Worm (Caenorhabditis elegans) whole organism, L2 larva: ENCODE results near the gene C05D11.13.

Source experiments
- C34F6.9 ChIP-seq: fragments of 150-350 bp; optimal IDR thresholded peaks from 2 replicates; lab custom pipeline; 2014; ENCODE audit warnings: missing biosample characterization, missing genetic modification characterization
- F13H6.1 ChIP-seq: sonication (generic microtip); optimal IDR thresholded peaks from 2 replicates; lab custom pipeline; 2016; ENCODE audit warnings: missing genetic modification characterization, missing compliant biosample characterization
- Y55F3AM.14 ChIP-seq: fragments of 200-800 bp; sonication (Bioruptor generic); optimal IDR thresholded peaks from 2 replicates; lab custom pipeline; 2018; ENCODE audit warnings: mild to moderate bottlenecking, missing genetic modification characterization, missing compliant biosample characterization
- ZK546.5 ChIP-seq: sonication (generic microtip); optimal IDR thresholded peaks from 2 replicates; lab custom pipeline; 2017; ENCODE audit warnings: missing biosample characterization, missing genetic modification characterization
- aly-2 ChIP-seq: fragments of 150-350 bp; optimal IDR thresholded peaks from 2 replicates; lab custom pipeline; 2014; ENCODE audit warnings: missing biosample characterization, missing genetic modification characterization
- ama-1 ChIP-seq: fragments of 150-350 bp; optimal IDR thresholded peaks from 2 replicates; lab custom pipeline; 2018; ENCODE audit warnings: inconsistent platforms
- blmp-1 ChIP-seq: sonication (generic microtip); optimal IDR thresholded peaks from 2 replicates; lab custom pipeline; 2017; ENCODE audit warnings: missing genetic modification characterization, mild to moderate bottlenecking, missing compliant biosample characterization, antibody characterized with exemption, moderate library complexity; ENCODE audit not compliant: insufficient read depth
- ceh-16 ChIP-seq: fragments of 150-350 bp; optimal IDR thresholded peaks from 2 replicates; lab custom pipeline; 2014; ENCODE audit warnings: missing biosample characterization, missing genetic modification characterization
- ceh-82 ChIP-seq: fragments of 150-350 bp; optimal IDR thresholded peaks from 2 replicates; lab custom pipeline; 2014; ENCODE audit warnings: missing biosample characterization, missing genetic modification characterization
- crh-2 ChIP-seq: sonication (generic microtip); optimal IDR thresholded peaks from 2 replicates; lab custom pipeline; 2017; ENCODE audit warnings: missing biosample characterization, missing genetic modification characterization
- dmd-4 ChIP-seq: sonication (generic microtip); optimal IDR thresholded peaks from 2 replicates; lab custom pipeline; 2017; ENCODE audit warnings: missing biosample characterization, missing genetic modification characterization
- egl-27 ChIP-seq: sonication (generic microtip); optimal IDR thresholded peaks from 3 replicates; lab custom pipeline; 2017; ENCODE audit warnings: missing biosample characterization, missing genetic modification reagents, missing genetic modification characterization
- elt-1 ChIP-seq: fragments of 150-350 bp; optimal IDR thresholded peaks from 2 replicates; lab custom pipeline; 2014; ENCODE audit warnings: missing biosample characterization, missing genetic modification characterization
- elt-3 ChIP-seq: sonication (generic microtip); optimal IDR thresholded peaks from 2 replicates; lab custom pipeline; 2017; ENCODE audit warnings: missing biosample characterization, missing genetic modification characterization
- fos-1 ChIP-seq: fragments of 150-350 bp; optimal IDR thresholded peaks from 2 replicates; lab custom pipeline; 2014; ENCODE audit warnings: missing biosample characterization, missing genetic modification characterization
- gmeb-1 ChIP-seq: fragments of 150-350 bp; optimal IDR thresholded peaks from 2 replicates; lab custom pipeline; 2014; ENCODE audit warnings: missing biosample characterization, missing genetic modification characterization
- lin-11 ChIP-seq: fragments of 150-350 bp; sonication (generic microtip); optimal IDR thresholded peaks from 2 replicates; lab custom pipeline; 2014; ENCODE audit warnings: missing biosample characterization, missing genetic modification characterization, inconsistent platforms, mixed read lengths
- lin-13 ChIP-seq: fragments of 150-350 bp; optimal IDR thresholded peaks from 2 replicates; lab custom pipeline; 2014; ENCODE audit warnings: missing biosample characterization, missing genetic modification reagents, missing genetic modification characterization
- lin-39 ChIP-seq: fragments of 150-350 bp; optimal IDR thresholded peaks from 2 replicates; lab custom pipeline; 2014; ENCODE audit warnings: missing biosample characterization, missing genetic modification reagents, missing genetic modification characterization
- lsy-2 ChIP-seq, 2 experiments: fragments of 150-350 bp in 1 of 2; sonication (generic microtip) in 1 of 2; optimal IDR thresholded peaks; 2 replicates each; lab custom pipeline; 2014 to 2017; ENCODE audit warnings: missing biosample characterization in 2 of 2, missing genetic modification characterization in 2 of 2
- mab-5 ChIP-seq: fragments of 150-350 bp; optimal IDR thresholded peaks from 2 replicates; lab custom pipeline; 2014; ENCODE audit warnings: missing biosample characterization, missing genetic modification characterization
- mdl-1 ChIP-seq, 2 experiments: fragments of 150-350 bp in 1 of 2; sonication (generic microtip) in 1 of 2; optimal IDR thresholded peaks; 2 replicates each; lab custom pipeline; 2017; ENCODE audit warnings: missing biosample characterization in 2 of 2, missing genetic modification characterization in 2 of 2
- nhr-10 ChIP-seq: sonication (generic microtip); optimal IDR thresholded peaks from 2 replicates; lab custom pipeline; 2017; ENCODE audit warnings: missing biosample characterization, missing genetic modification characterization
- nhr-11 ChIP-seq: fragments of 150-350 bp; optimal IDR thresholded peaks from 2 replicates; lab custom pipeline; 2014; ENCODE audit warnings: missing biosample characterization, missing genetic modification characterization
- nhr-12 ChIP-seq: fragments of 150-350 bp; optimal IDR thresholded peaks from 2 replicates; lab custom pipeline; 2014; ENCODE audit warnings: missing biosample characterization, missing genetic modification characterization
- nhr-129 ChIP-seq: fragments of 150-350 bp; optimal IDR thresholded peaks from 2 replicates; lab custom pipeline; 2014; ENCODE audit warnings: missing biosample characterization, missing genetic modification characterization
- nhr-21 ChIP-seq: fragments of 150-350 bp; optimal IDR thresholded peaks from 2 replicates; lab custom pipeline; 2014; ENCODE audit warnings: missing biosample characterization, missing genetic modification characterization
- nhr-23 ChIP-seq: fragments of 150-350 bp; optimal IDR thresholded peaks from 2 replicates; lab custom pipeline; 2014; ENCODE audit warnings: missing biosample characterization, missing genetic modification reagents, missing genetic modification characterization
- nhr-237 ChIP-seq: fragments of 150-350 bp; optimal IDR thresholded peaks from 2 replicates; lab custom pipeline; 2014; ENCODE audit warnings: missing biosample characterization, missing genetic modification characterization
- nhr-25 ChIP-seq: fragments of 150-350 bp; sonication (generic microtip); optimal IDR thresholded peaks from 3 replicates; lab custom pipeline; 2014; ENCODE audit warnings: missing biosample characterization, missing genetic modification characterization
- nhr-6 ChIP-seq: fragments of 150-350 bp; optimal IDR thresholded peaks from 2 replicates; lab custom pipeline; 2014; ENCODE audit warnings: missing biosample characterization, missing genetic modification characterization
- nhr-77 ChIP-seq: fragments of 150-350 bp; optimal IDR thresholded peaks from 2 replicates; lab custom pipeline; 2014; ENCODE audit warnings: missing biosample characterization, missing genetic modification characterization
- peb-1 ChIP-seq: fragments of 150-350 bp; optimal IDR thresholded peaks from 2 replicates; lab custom pipeline; 2014; ENCODE audit warnings: missing biosample characterization, missing genetic modification characterization
- sem-4 ChIP-seq: fragments of 150-350 bp; optimal IDR thresholded peaks from 2 replicates; lab custom pipeline; 2014; ENCODE audit warnings: missing biosample characterization, missing genetic modification reagents, missing genetic modification characterization
- skn-1 ChIP-seq: sonication (generic microtip); optimal IDR thresholded peaks from 2 replicates; lab custom pipeline; 2017; ENCODE audit warnings: missing biosample characterization, missing genetic modification characterization
- sma-3 ChIP-seq: sonication (generic microtip); optimal IDR thresholded peaks from 2 replicates; lab custom pipeline; 2016; ENCODE audit warnings: missing genetic modification reagents, missing genetic modification characterization, missing compliant biosample characterization
- sma-9 ChIP-seq, 2 experiments: fragments of 150-350 bp in 1 of 2; sonication (generic microtip) in 1 of 2; optimal IDR thresholded peaks; 2 replicates each; lab custom pipeline; 2014 to 2016; ENCODE audit warnings: missing genetic modification characterization in 2 of 2, mild to moderate bottlenecking in 1 of 2, missing biosample characterization in 1 of 2, missing compliant biosample characterization in 1 of 2, missing genetic modification reagents in 1 of 2, moderate library complexity in 1 of 2
- snpc-4 ChIP-seq: fragments of 150-350 bp; optimal IDR thresholded peaks from 2 replicates; lab custom pipeline; 2014; ENCODE audit warnings: missing biosample characterization, missing genetic modification characterization
- unc-55 ChIP-seq: fragments of 150-350 bp; sonication (generic microtip); optimal IDR thresholded peaks from 3 replicates; lab custom pipeline; 2014; ENCODE audit warnings: missing biosample characterization, missing genetic modification reagents, missing genetic modification characterization
- unc-62 ChIP-seq: fragments of 150-350 bp; optimal IDR thresholded peaks from 2 replicates; lab custom pipeline; 2014; ENCODE audit warnings: missing biosample characterization, missing genetic modification reagents, missing genetic modification characterization
- zag-1 ChIP-seq: fragments of 150-350 bp; optimal IDR thresholded peaks from 2 replicates; lab custom pipeline; 2014; ENCODE audit warnings: missing biosample characterization, missing genetic modification characterization
- ztf-1 ChIP-seq: fragments of 200-800 bp; sonication (Bioruptor generic); conservative IDR thresholded peaks from 2 replicates; pipeline ENCODE4 v1.3.6; 2022; ENCODE audit warnings: missing genetic modification characterization, missing compliant biosample characterization
- ztf-11 ChIP-seq: sonication (generic microtip); optimal IDR thresholded peaks from 2 replicates; lab custom pipeline; 2017; ENCODE audit warnings: missing biosample characterization, missing genetic modification characterization
- ztf-4 ChIP-seq: fragments of 150-350 bp; optimal IDR thresholded peaks from 2 replicates; lab custom pipeline; 2014; ENCODE audit warnings: missing biosample characterization, missing genetic modification characterization

C05D11.13 gene

ce11 chrIII:6471451-6471850 lies 27.1 kb upstream of the C05D11.13 start, which contains the start of gene wht-6:
wht-6 (plus strand) TSS chrIII:6471751.
- TF ChIP-seq ztf-1 (GFP tag; lab: Robert Waterston, UW): no peak
- no peak for TF ChIP-seq unc-55 (GFP tag; lab: Kevin White, UChicago)
- no peak for TF ChIP-seq elt-3 (tag; lab: Kevin White, UChicago)
- no peak for TF ChIP-seq egl-27
- TF ChIP-seq nhr-10 (tag; lab: Kevin White, UChicago): no peak
- TF ChIP-seq unc-62: no peak
- TF ChIP-seq nhr-77: no peak
- TF ChIP-seq snpc-4 (tag; lab: Kevin White, UChicago): no peak
- TF ChIP-seq nhr-23 (tag; lab: Kevin White, UChicago): no peak
- TF ChIP-seq mdl-1 (tag; optimal IDR thresholded peaks at IDR 0.05; lab: Kevin White, UChicago): no peak
- no peak for TF ChIP-seq nhr-12
- TF ChIP-seq mab-5: no peak
- no peak for TF ChIP-seq lin-39

- TF ChIP-seq ceh-82 (tag; lab: Kevin White, UChicago) (no peak), nhr-21 (tag; lab: Kevin White, UChicago) (no peak), elt-3 (tag; lab: Kevin White, UChicago) (no peak), ama-1 (lab: Kevin White, UChicago) (no peak), peb-1 (tag; lab: Kevin White, UChicago) (no peak), skn-1 (tag; lab: Kevin White, UChicago) (no peak)
Measured at ce11 chrIII:6467005-6467404, 22.6 kb upstream of the C05D11.13 start, which contains the start of gene T26A5.2. T26A5.2 (plus strand) TSS chrIII:6467305.

ce11 chrIII:6464913-6465312 lies 20.5 kb upstream of the C05D11.13 start, which contains the start of gene nduf-2.2:
nduf-2.2 (plus strand) TSS chrIII:6465222.
- TF ChIP-seq mdl-1 (tag; optimal IDR thresholded peaks at IDR 0.05; lab: Kevin White, UChicago) (no peak), nhr-23 (tag; lab: Kevin White, UChicago) (no peak), ceh-82 (tag; lab: Kevin White, UChicago) (no peak), lin-13 (GFP tag; lab: Kevin White, UChicago) (no peak), ztf-4 (tag; lab: Kevin White, UChicago) (no peak), ZK546.5 (tag; lab: Kevin White, UChicago) (no peak), nhr-11 (tag; lab: Kevin White, UChicago) (no peak), unc-62 (no peak), mab-5 (no peak), blmp-1 (tag; lab: Kevin White, UChicago) (no peak), ztf-1 (GFP tag; lab: Robert Waterston, UW) (no peak), nhr-12 (no peak), lin-39 (no peak), Y55F3AM.14 (GFP tag; lab: Kevin White, UChicago) (no peak), unc-55 (GFP tag; lab: Kevin White, UChicago) (no peak), elt-1 (tag; lab: Kevin White, UChicago) (no peak), C34F6.9 (tag; lab: Kevin White, UChicago) (no peak), nhr-129 (tag; lab: Kevin White, UChicago) (no peak), skn-1 (tag; lab: Kevin White, UChicago) (no peak), nhr-25 (no peak)

- no peak for TF ChIP-seq ztf-1 (GFP tag; lab: Robert Waterston, UW)
- peak; percentile 67 for TF ChIP-seq lin-11 (tag; lab: Kevin White, UChicago)
- TF ChIP-seq zag-1 (tag; lab: Kevin White, UChicago): peak; percentile 73
- TF ChIP-seq F13H6.1: peak; percentile 94
- TF ChIP-seq crh-2 (tag; lab: Kevin White, UChicago): peak; percentile 88
- TF ChIP-seq ztf-4 (tag; lab: Kevin White, UChicago): peak; percentile 43
- peak; percentile 40 for TF ChIP-seq snpc-4 (tag; lab: Kevin White, UChicago)
- TF ChIP-seq nhr-77: no peak
- no peak for TF ChIP-seq ZK546.5 (tag; lab: Kevin White, UChicago)
- TF ChIP-seq lsy-2 (tag; optimal IDR thresholded peaks at IDR 0.05; lab: Kevin White, UChicago): peak; percentile 75 to 83
- TF ChIP-seq ztf-11 (tag; lab: Kevin White, UChicago): no peak
- TF ChIP-seq ama-1 (lab: Kevin White, UChicago): peak; percentile 85
- TF ChIP-seq nhr-6: peak; percentile 10
- peak; percentile 85 for TF ChIP-seq unc-55 (GFP tag; lab: Kevin White, UChicago)
- no peak for TF ChIP-seq unc-62
- no peak for TF ChIP-seq nhr-237 (tag; lab: Kevin White, UChicago)
- TF ChIP-seq sma-3 (GFP tag; lab: Kevin White, UChicago): peak; percentile 91
- TF ChIP-seq sma-9 (GFP tag; optimal IDR thresholded peaks at IDR 0.05; lab: Kevin White, UChicago): peak; percentile 80
- no peak for TF ChIP-seq sma-9 (tag; optimal IDR thresholded peaks at IDR 0.05; lab: Kevin White, UChicago)
- peak; percentile 1 for TF ChIP-seq peb-1 (tag; lab: Kevin White, UChicago)
- TF ChIP-seq ceh-82 (tag; lab: Kevin White, UChicago): peak; percentile 66
- TF ChIP-seq ceh-16 (tag; lab: Kevin White, UChicago): peak; percentile 62
- TF ChIP-seq lin-13 (GFP tag; lab: Kevin White, UChicago): peak; percentile 66
- TF ChIP-seq fos-1: peak; percentile 98
- peak; percentile 79 for TF ChIP-seq mab-5
- no peak for TF ChIP-seq dmd-4 (tag; lab: Kevin White, UChicago)
- no peak for TF ChIP-seq elt-3 (tag; lab: Kevin White, UChicago)
- TF ChIP-seq nhr-129 (tag; lab: Kevin White, UChicago): peak; percentile 83
- TF ChIP-seq aly-2 (tag; lab: Kevin White, UChicago): no peak
- TF ChIP-seq gmeb-1 (tag; lab: Kevin White, UChicago): peak; percentile 85
- peak; percentile 85 to 92 for TF ChIP-seq mdl-1 (tag; optimal IDR thresholded peaks at IDR 0.05; lab: Kevin White, UChicago)
- TF ChIP-seq sem-4 (tag; lab: Kevin White, UChicago): peak; percentile 68
- TF ChIP-seq blmp-1 (tag; lab: Kevin White, UChicago): peak; percentile 65
Measured at ce11 chrIII:6464113-6464571, 19.8 kb upstream of the C05D11.13 start.
